Worm (Caenorhabditis elegans) whole organism, L3 larva: ENCODE data around the gene arrd-15.

Source experiments
- R02D3.7 ChIP-seq: fragments of 150-350 bp; optimal IDR thresholded peaks from 2 replicates; lab custom pipeline; 2014; ENCODE audit warnings: missing biosample characterization, missing genetic modification characterization
- ama-1 ChIP-seq: fragments of 150-350 bp; optimal IDR thresholded peaks from 2 replicates; lab custom pipeline; 2018
- ceh-16 ChIP-seq: sonication (generic microtip); optimal IDR thresholded peaks from 2 replicates; lab custom pipeline; 2017; ENCODE audit warnings: missing biosample characterization, missing genetic modification characterization
- ceh-28 ChIP-seq: fragments of 150-350 bp; optimal IDR thresholded peaks from 2 replicates; lab custom pipeline; 2014; ENCODE audit warnings: missing biosample characterization, missing genetic modification reagents, missing genetic modification characterization
- ceh-82 ChIP-seq: fragments of 150-350 bp; optimal IDR thresholded peaks from 2 replicates; lab custom pipeline; 2014; ENCODE audit warnings: missing biosample characterization, missing genetic modification characterization
- ceh-9 ChIP-seq: sonication (generic microtip); optimal IDR thresholded peaks from 2 replicates; lab custom pipeline; 2018; ENCODE audit warnings: missing biosample characterization, missing genetic modification characterization
- daf-12 ChIP-seq: fragments of 150-350 bp; optimal IDR thresholded peaks from 2 replicates; lab custom pipeline; 2014; ENCODE audit warnings: missing biosample characterization, missing genetic modification reagents, missing genetic modification characterization
- egl-27 ChIP-seq: sonication (generic microtip); optimal IDR thresholded peaks from 4 replicates; lab custom pipeline; 2017; ENCODE audit warnings: missing biosample characterization, missing genetic modification reagents, missing genetic modification characterization
- egl-5 ChIP-seq: fragments of 150-350 bp; optimal IDR thresholded peaks from 2 replicates; lab custom pipeline; 2017; ENCODE audit warnings: missing biosample characterization, missing genetic modification reagents, missing genetic modification characterization, inconsistent platforms
- elt-2 ChIP-seq: sonication (generic microtip); optimal IDR thresholded peaks from 2 replicates; lab custom pipeline; 2016; ENCODE audit warnings: missing genetic modification reagents, mild to moderate bottlenecking, missing genetic modification characterization, missing compliant biosample characterization
- eor-1 ChIP-seq, 2 experiments: fragments of 150-350 bp; optimal IDR thresholded peaks; 2 replicates each; lab custom pipeline; 2014 to 2018; ENCODE audit warnings: missing biosample characterization in 2 of 2, missing genetic modification characterization in 2 of 2
- fkh-10 ChIP-seq: sonication (generic microtip); optimal IDR thresholded peaks from 2 replicates; lab custom pipeline; 2017; ENCODE audit warnings: missing biosample characterization, missing genetic modification reagents, missing genetic modification characterization
- fkh-2 ChIP-seq: fragments of 150-350 bp; optimal IDR thresholded peaks from 2 replicates; lab custom pipeline; 2014; ENCODE audit warnings: missing biosample characterization, missing genetic modification reagents, missing genetic modification characterization
- fos-1 ChIP-seq: fragments of 150-350 bp; optimal IDR thresholded peaks from 2 replicates; lab custom pipeline; 2014; ENCODE audit warnings: missing biosample characterization, missing genetic modification characterization
- hmg-11 ChIP-seq: sonication (generic microtip); optimal IDR thresholded peaks from 2 replicates; lab custom pipeline; 2016; ENCODE audit warnings: missing genetic modification characterization, missing compliant biosample characterization
- jun-1 ChIP-seq: fragments of 150-350 bp; optimal IDR thresholded peaks from 2 replicates; lab custom pipeline; 2014; ENCODE audit warnings: missing biosample characterization, missing genetic modification reagents, missing genetic modification characterization
- lin-39 ChIP-seq: fragments of 150-350 bp; optimal IDR thresholded peaks from 2 replicates; lab custom pipeline; 2018; ENCODE audit warnings: missing biosample characterization, missing genetic modification reagents, missing genetic modification characterization
- lsy-12 ChIP-seq: sonication (generic microtip); optimal IDR thresholded peaks from 2 replicates; lab custom pipeline; 2016; ENCODE audit warnings: mild to moderate bottlenecking, missing genetic modification characterization, missing compliant biosample characterization
- mml-1 ChIP-seq: fragments of 150-350 bp; sonication (generic microtip); optimal IDR thresholded peaks from 3 replicates; lab custom pipeline; 2014; ENCODE audit warnings: missing biosample characterization, missing genetic modification characterization
- nfya-1 ChIP-seq: sonication (generic microtip); optimal IDR thresholded peaks from 2 replicates; lab custom pipeline; 2017; ENCODE audit warnings: missing genetic modification characterization, mild to moderate bottlenecking, missing compliant biosample characterization, antibody characterized with exemption, moderate library complexity; ENCODE audit not compliant: insufficient read depth
- nhr-11 ChIP-seq: fragments of 150-350 bp; optimal IDR thresholded peaks from 2 replicates; lab custom pipeline; 2014; ENCODE audit warnings: missing biosample characterization, missing genetic modification characterization
- nhr-12 ChIP-seq: fragments of 150-350 bp; optimal IDR thresholded peaks from 2 replicates; lab custom pipeline; 2014; ENCODE audit warnings: missing biosample characterization, missing genetic modification characterization
- nhr-23 ChIP-seq: fragments of 150-350 bp; optimal IDR thresholded peaks from 2 replicates; lab custom pipeline; 2014; ENCODE audit warnings: missing biosample characterization, missing genetic modification reagents, missing genetic modification characterization
- nhr-237 ChIP-seq: fragments of 150-350 bp; optimal IDR thresholded peaks from 2 replicates; lab custom pipeline; 2014; ENCODE audit warnings: missing biosample characterization, missing genetic modification characterization
- nhr-25 ChIP-seq: sonication (generic microtip); optimal IDR thresholded peaks from 2 replicates; lab custom pipeline; 2017; ENCODE audit warnings: missing biosample characterization, missing genetic modification characterization
- nhr-43 ChIP-seq: sonication (generic microtip); optimal IDR thresholded peaks from 2 replicates; lab custom pipeline; 2016; ENCODE audit warnings: mild to moderate bottlenecking, missing genetic modification characterization, missing compliant biosample characterization; ENCODE audit not compliant: poor library complexity, severe bottlenecking
- nhr-67 ChIP-seq: fragments of 150-350 bp; optimal IDR thresholded peaks from 2 replicates; lab custom pipeline; 2014; ENCODE audit warnings: missing biosample characterization, missing genetic modification characterization
- nhr-76 ChIP-seq: fragments of 150-350 bp; sonication (generic microtip); optimal IDR thresholded peaks from 5 replicates; lab custom pipeline; 2014; ENCODE audit warnings: missing biosample characterization, missing genetic modification characterization
- nhr-77 ChIP-seq: fragments of 150-350 bp; optimal IDR thresholded peaks from 2 replicates; lab custom pipeline; 2014; ENCODE audit warnings: missing biosample characterization, missing genetic modification characterization
- pha-4 ChIP-seq: fragments of 150-350 bp; optimal IDR thresholded peaks from 2 replicates; lab custom pipeline; 2014; ENCODE audit warnings: missing biosample characterization, missing genetic modification reagents, missing genetic modification characterization
- pqm-1 ChIP-seq: fragments of 150-350 bp; optimal IDR thresholded peaks from 2 replicates; lab custom pipeline; 2017; ENCODE audit warnings: missing biosample characterization, missing genetic modification characterization, inconsistent platforms
- sea-2 ChIP-seq: fragments of 150-350 bp; sonication (generic microtip); optimal IDR thresholded peaks from 4 replicates; lab custom pipeline; 2014; ENCODE audit warnings: missing biosample characterization, missing genetic modification reagents, missing genetic modification characterization
- snpc-4 ChIP-seq: fragments of 150-350 bp; optimal IDR thresholded peaks from 2 replicates; lab custom pipeline; 2014; ENCODE audit warnings: missing biosample characterization, missing genetic modification characterization
- tbx-2 ChIP-seq: sonication (generic microtip); optimal IDR thresholded peaks from 2 replicates; lab custom pipeline; 2016; ENCODE audit warnings: mild to moderate bottlenecking, missing genetic modification characterization, missing compliant biosample characterization
- unc-39 ChIP-seq: sonication (generic microtip); optimal IDR thresholded peaks from 4 replicates; lab custom pipeline; 2017; ENCODE audit warnings: missing biosample characterization, missing genetic modification characterization
- zag-1 ChIP-seq: fragments of 150-350 bp; optimal IDR thresholded peaks from 2 replicates; lab custom pipeline; 2014; ENCODE audit warnings: missing biosample characterization, missing genetic modification characterization
- ztf-4 ChIP-seq: fragments of 150-350 bp; optimal IDR thresholded peaks from 2 replicates; lab custom pipeline; 2014; ENCODE audit warnings: missing biosample characterization, missing genetic modification characterization

arrd-15 gene

DNA sequence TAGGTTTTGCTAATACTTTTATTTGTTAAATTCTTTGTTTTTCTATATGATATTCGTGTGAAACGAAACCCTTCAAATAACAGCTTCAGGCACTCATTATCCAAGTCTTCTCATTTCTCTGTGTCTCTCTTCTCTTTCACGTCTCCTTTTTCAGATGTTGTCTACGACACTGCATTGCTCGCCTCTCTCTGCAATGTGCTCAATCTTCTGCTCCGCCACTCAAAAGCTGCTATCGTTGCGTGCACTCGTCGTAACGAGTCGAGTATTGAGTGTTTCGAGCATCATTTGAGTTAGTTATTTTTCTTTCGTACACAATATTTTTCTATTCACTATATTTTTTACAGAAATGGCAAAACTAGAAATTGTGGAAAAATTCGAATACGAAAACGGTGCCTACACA lies 43.3 kb downstream of the arrd-15 start:
- TF ChIP-seq R02D3.7 (no peak), lin-39 (peak; percentile 43), snpc-4 (no peak), nfya-1 (tag; lab: Kevin White, UChicago) (peak; percentile 54), sea-2 (GFP tag; lab: Kevin White, UChicago) (no peak)

ce11 chrIII:8973826-8974225 lies 44.0 kb downstream of the arrd-15 start, which contains the start of gene R08D7.5:
Gene R08D7.5 (plus strand): TSS chrIII:8974126.
- TF ChIP-seq ceh-16 = no peak
- no peak for TF ChIP-seq daf-12
- no peak for TF ChIP-seq mml-1 (tag; lab: Kevin White, UChicago)
- no peak for TF ChIP-seq sea-2 (GFP tag; lab: Kevin White, UChicago)
- TF ChIP-seq snpc-4 = no peak
- TF ChIP-seq egl-27 = no peak
- TF ChIP-seq nfya-1 (tag; lab: Kevin White, UChicago) = no peak
- no peak for TF ChIP-seq hmg-11 (tag; lab: Kevin White, UChicago)
- no peak for TF ChIP-seq ceh-28 (tag; lab: Kevin White, UChicago)
- TF ChIP-seq ama-1 = no peak
- no peak for TF ChIP-seq nhr-23 (tag; lab: Kevin White, UChicago)
- no peak for TF ChIP-seq lin-39
- TF ChIP-seq ztf-4 (tag; lab: Kevin White, UChicago) = no peak
- TF ChIP-seq nhr-67 (tag; lab: Kevin White, UChicago) = no peak
- TF ChIP-seq, all 47 proteins: peak for 0

DNA sequence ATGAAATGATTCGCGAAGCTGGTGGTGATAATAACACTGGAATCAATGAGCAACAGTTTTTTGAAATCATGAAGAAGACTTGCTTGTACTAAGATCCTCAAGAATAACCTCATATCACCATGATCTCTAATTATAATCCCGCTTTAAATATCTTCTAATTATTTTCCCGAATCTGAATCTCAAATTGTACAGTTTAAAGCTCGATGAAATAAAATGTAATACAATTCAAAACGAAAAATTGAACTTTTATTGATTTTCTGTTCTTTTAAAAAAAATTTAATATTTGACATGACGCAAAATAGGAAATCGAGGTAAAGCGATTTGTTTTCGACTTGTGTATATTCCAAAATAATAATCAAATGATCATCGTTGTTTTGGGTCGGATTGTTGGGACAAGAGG lies 45.0 kb downstream of the arrd-15 start:
- TF ChIP-seq ceh-28 (tag; lab: Kevin White, UChicago) (peak; percentile 8), fkh-2 (tag; lab: Kevin White, UChicago) (no peak), nhr-43 (tag; lab: Kevin White, UChicago) (peak; percentile 47), nhr-12 (tag; lab: Kevin White, UChicago) (no peak), eor-1 (tag; optimal IDR thresholded peaks at IDR 0.05; lab: Kevin White, UChicago) (no peak), zag-1 (no peak)

DNA sequence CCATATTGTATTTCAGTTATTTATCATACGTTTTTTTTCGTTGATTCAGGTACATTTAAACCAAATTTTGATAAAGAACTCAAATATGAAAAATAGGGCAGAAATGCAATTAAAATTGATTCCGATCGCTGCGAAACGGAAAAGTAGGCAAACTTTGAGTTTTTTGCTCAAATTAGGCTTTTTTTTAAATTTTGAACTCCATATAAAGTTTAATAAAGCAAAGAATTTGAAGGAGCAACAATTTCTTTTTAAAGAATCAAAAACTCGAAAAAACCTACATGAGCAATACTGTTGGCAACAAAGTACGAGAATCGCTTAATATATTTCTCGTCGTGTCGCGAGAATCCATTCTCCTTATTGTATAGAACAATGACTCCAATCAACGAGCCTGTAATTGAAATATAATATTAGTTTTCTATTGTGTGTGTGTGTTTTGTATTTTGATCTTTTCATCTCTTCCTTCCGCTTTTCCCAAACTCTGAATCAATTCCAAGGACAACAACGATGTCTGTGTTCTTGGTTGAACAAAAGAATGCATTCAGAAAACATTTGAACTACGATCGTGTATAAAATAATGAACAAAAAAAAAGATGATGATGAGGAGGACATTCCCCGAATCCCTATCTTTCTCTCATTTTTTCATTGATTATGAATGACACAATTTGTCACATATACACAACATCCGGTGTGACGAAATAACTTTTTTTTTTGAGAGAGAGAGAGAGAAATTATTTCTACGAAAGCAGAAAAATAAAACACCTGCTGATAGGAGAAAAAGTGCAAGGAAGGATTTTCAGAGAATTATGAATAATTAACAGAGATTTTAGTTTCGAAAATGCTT lies 48.9 kb downstream of the arrd-15 start:
- TF ChIP-seq lsy-12 (tag; lab: Kevin White, UChicago) (peak; percentile 35), fkh-10 (peak; percentile 13), nhr-43 (tag; lab: Kevin White, UChicago) (no peak)

DNA sequence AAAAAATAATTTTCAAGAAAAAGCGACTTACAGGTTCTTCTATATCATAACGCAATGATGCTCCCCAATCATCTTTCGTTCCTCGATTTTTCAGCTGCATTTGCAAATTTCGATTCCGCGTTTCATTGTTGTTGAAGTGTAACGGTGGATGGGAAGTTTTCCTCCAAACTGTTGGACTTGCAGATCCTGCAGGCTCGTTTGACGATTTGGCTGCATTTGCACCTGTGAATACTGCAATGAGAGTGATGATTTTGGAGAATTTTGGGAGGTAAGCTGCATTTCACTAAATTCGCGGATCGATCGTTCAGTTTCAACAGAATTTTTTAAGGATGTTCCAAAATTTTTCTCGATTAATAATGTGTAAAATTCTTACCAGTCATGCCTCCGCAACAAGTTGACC lies 51.1 kb downstream of the arrd-15 start:
- peak; percentile 52 for TF ChIP-seq nhr-43 (tag; lab: Kevin White, UChicago)
- TF ChIP-seq tbx-2 = no peak
- TF ChIP-seq ama-1 = no peak

ce11 chrIII:8981847-8982479 lies 52.1 kb downstream of the arrd-15 start, which contains the start of gene pde-2:
Gene pde-2 (minus strand): TSS chrIII:8981897.
- TF ChIP-seq nhr-77 (tag; lab: Kevin White, UChicago) (no peak), ztf-4 (tag; lab: Kevin White, UChicago) (no peak), ceh-9 (no peak), elt-2 (tag; lab: Kevin White, UChicago) (no peak), nfya-1 (tag; lab: Kevin White, UChicago) (peak; percentile 79), nhr-67 (tag; lab: Kevin White, UChicago) (no peak), tbx-2 (peak; percentile 34), mml-1 (tag; lab: Kevin White, UChicago) (no peak), R02D3.7 (no peak), eor-1 (tag; optimal IDR thresholded peaks at IDR 0.05; lab: Kevin White, UChicago) (no peak), pqm-1 (tag; lab: Kevin White, UChicago) (no peak), nhr-23 (tag; lab: Kevin White, UChicago) (peak; percentile 25), ceh-82 (tag; lab: Kevin White, UChicago) (no peak), daf-12 (no peak), unc-39 (tag; lab: Kevin White, UChicago) (no peak), snpc-4 (peak; percentile 23), nhr-76 (tag; lab: Kevin White, UChicago) (no peak), nhr-11 (no peak), pha-4 (tag; lab: Kevin White, UChicago) (peak; percentile 61), fos-1 (tag; lab: Kevin White, UChicago) (no peak), nhr-237 (no peak), jun-1 (tag; lab: Kevin White, UChicago) (no peak), ceh-28 (tag; lab: Kevin White, UChicago) (peak; percentile 7), nhr-12 (tag; lab: Kevin White, UChicago) (no peak), hmg-11 (tag; lab: Kevin White, UChicago) (peak; percentile 70), fkh-2 (tag; lab: Kevin White, UChicago) (no peak), nhr-25 (tag; lab: Kevin White, UChicago) (peak; percentile 38), sea-2 (GFP tag; lab: Kevin White, UChicago) (no peak), nhr-43 (tag; lab: Kevin White, UChicago) (peak; percentile 46), ama-1 (peak; percentile 67), zag-1 (no peak), lsy-12 (tag; lab: Kevin White, UChicago) (peak; percentile 15), egl-5 (tag; lab: Kevin White, UChicago) (peak; percentile 18)
